Worm (Caenorhabditis elegans) whole organism, L4 larva: ENCODE data around the gene nhr-246.

Experiments used
- R02D3.7 ChIP-seq: fragments of 150-350 bp; sonication (generic microtip); optimal IDR thresholded peaks from 3 replicates; lab custom pipeline; 2014; ENCODE audit warnings: missing biosample characterization, missing genetic modification characterization
- T26A8.4 ChIP-seq: fragments of 200-800 bp; sonication (Bioruptor generic); IDR thresholded peaks from 2 replicates; pipeline ENCODE4 v1.3.6; 2022; ENCODE audit warnings: missing genetic modification characterization, missing compliant biosample characterization
- attf-4 ChIP-seq: sonication (generic microtip); optimal IDR thresholded peaks from 3 replicates; lab custom pipeline; 2017; ENCODE audit warnings: missing biosample characterization, missing genetic modification characterization
- ceh-44 ChIP-seq: fragments of 200-800 bp; sonication (Bioruptor generic); IDR thresholded peaks from 2 replicates; pipeline ENCODE4 v1.3.6; 2022; ENCODE audit warnings: missing genetic modification reagents, missing genetic modification characterization, missing compliant biosample characterization
- ceh-62 ChIP-seq: sonication (generic microtip); optimal IDR thresholded peaks from 2 replicates; lab custom pipeline; 2017; ENCODE audit warnings: missing biosample characterization, missing genetic modification characterization
- ces-1 ChIP-seq: fragments of 150-350 bp; sonication (generic microtip); optimal IDR thresholded peaks from 4 replicates; lab custom pipeline; 2014; ENCODE audit warnings: missing biosample characterization, missing genetic modification reagents, missing genetic modification characterization
- daf-19 ChIP-seq: fragments of 200-800 bp; sonication (Bioruptor generic); conservative IDR thresholded peaks from 2 replicates; pipeline ENCODE4 v1.3.6; 2022; ENCODE audit warnings: missing genetic modification characterization, missing compliant biosample characterization
- dmd-6 ChIP-seq: fragments of 200-800 bp; sonication (Bioruptor generic); IDR thresholded peaks from 2 replicates; pipeline ENCODE4 v1.3.6; 2022; ENCODE audit warnings: missing genetic modification reagents, missing genetic modification characterization, missing compliant biosample characterization
- dpl-1 ChIP-seq: fragments of 150-350 bp; optimal IDR thresholded peaks from 2 replicates; lab custom pipeline; 2014; ENCODE audit warnings: missing biosample characterization, missing genetic modification reagents, missing genetic modification characterization
- dve-1 ChIP-seq: sonication (generic microtip); optimal IDR thresholded peaks from 2 replicates; lab custom pipeline; 2017; ENCODE audit warnings: antibody characterized with exemption, mild to moderate bottlenecking, missing genetic modification characterization, missing compliant biosample characterization; ENCODE audit not compliant: insufficient read depth
- lin-39 ChIP-seq: fragments of 150-350 bp; optimal IDR thresholded peaks from 2 replicates; lab custom pipeline; 2014; ENCODE audit warnings: missing biosample characterization, missing genetic modification reagents, missing genetic modification characterization
- mdl-1 ChIP-seq, 2 experiments: fragments of 150-350 bp in 1 of 2; sonication (generic microtip) in 1 of 2; optimal IDR thresholded peaks; 2 replicates each; lab custom pipeline; 2014 to 2017; ENCODE audit warnings: missing biosample characterization in 2 of 2, missing genetic modification characterization in 2 of 2
- nhr-11 ChIP-seq: fragments of 150-350 bp; optimal IDR thresholded peaks from 2 replicates; lab custom pipeline; 2014; ENCODE audit warnings: missing biosample characterization, missing genetic modification characterization
- nhr-41 ChIP-seq: fragments of 200-800 bp; sonication (Bioruptor generic); IDR thresholded peaks from 2 replicates; pipeline ENCODE4 v1.3.6; 2022; ENCODE audit warnings: missing genetic modification reagents, missing genetic modification characterization, missing compliant biosample characterization
- nhr-6 ChIP-seq: fragments of 150-350 bp; optimal IDR thresholded peaks from 2 replicates; lab custom pipeline; 2014; ENCODE audit warnings: missing biosample characterization, missing genetic modification characterization
- nhr-76 ChIP-seq: fragments of 150-350 bp; optimal IDR thresholded peaks from 2 replicates; lab custom pipeline; 2014; ENCODE audit warnings: missing biosample characterization, missing genetic modification characterization
- pha-4 ChIP-seq, 2 experiments: fragments of 150-350 bp in 1 of 2; fragments of 200-800 bp in 1 of 2; sonication (Bioruptor generic) in 1 of 2; IDR thresholded peaks in 1 of 2; optimal IDR thresholded peaks in 1 of 2; 2 replicates each; pipeline versions ENCODE4 v1.3.6 to Lab custom; 2014 to 2022; ENCODE audit warnings: missing genetic modification characterization in 2 of 2, missing genetic modification reagents in 2 of 2, missing biosample characterization in 1 of 2, missing compliant biosample characterization in 1 of 2
- rbr-2 ChIP-seq: sonication (generic microtip); optimal IDR thresholded peaks from 2 replicates; lab custom pipeline; 2016; ENCODE audit warnings: missing genotype, missing genetic modification characterization, missing compliant biosample characterization
- sdz-12 ChIP-seq: fragments of 200-800 bp; sonication (Bioruptor generic); optimal IDR thresholded peaks from 2 replicates; lab custom pipeline; 2018; ENCODE audit warnings: mild to moderate bottlenecking, missing genetic modification characterization, missing compliant biosample characterization
- snpc-1.2 ChIP-seq: fragments of 200-800 bp; sonication (Bioruptor generic); IDR thresholded peaks from 2 replicates; pipeline ENCODE4 v1.3.6; 2022; ENCODE audit warnings: missing genetic modification reagents, missing genetic modification characterization, missing compliant biosample characterization
- snpc-4 ChIP-seq: fragments of 150-350 bp; optimal IDR thresholded peaks from 2 replicates; lab custom pipeline; 2014; ENCODE audit warnings: missing biosample characterization, missing genetic modification characterization
- tag-97 ChIP-seq: fragments of 200-800 bp; sonication (Bioruptor generic); IDR thresholded peaks from 2 replicates; pipeline ENCODE4 v1.3.6; 2022; ENCODE audit warnings: missing genetic modification characterization, missing compliant biosample characterization
- tra-1 ChIP-seq: fragments of 200-800 bp; sonication (Bioruptor generic); IDR thresholded peaks from 2 replicates; pipeline ENCODE4 v1.3.6; 2022; ENCODE audit warnings: missing genetic modification reagents, missing genetic modification characterization, missing compliant biosample characterization
- unc-39 ChIP-seq: sonication (generic microtip); optimal IDR thresholded peaks from 2 replicates; lab custom pipeline; 2017; ENCODE audit warnings: missing biosample characterization, missing genetic modification characterization
- unc-62 ChIP-seq, 3 experiments: fragments of 150-350 bp in 1 of 3; sonication (generic microtip); optimal IDR thresholded peaks in 2 of 3; peaks in 1 of 3; 1 replicate in 1 of 3; 2 replicates in 2 of 3; lab custom pipeline; 2014 to 2017; ENCODE audit warnings: missing biosample characterization in 3 of 3, missing genetic modification characterization in 3 of 3, missing genetic modification reagents in 3 of 3, missing genotype in 1 of 3
- vab-7 ChIP-seq: fragments of 200-800 bp; sonication (Bioruptor generic); IDR thresholded peaks from 2 replicates; pipeline ENCODE4 v1.3.6; 2022; ENCODE audit warnings: missing genetic modification reagents, missing genetic modification characterization, missing compliant biosample characterization
- zfp-2 ChIP-seq: sonication (generic microtip); optimal IDR thresholded peaks from 2 replicates; lab custom pipeline; 2016; ENCODE audit warnings: mild to moderate bottlenecking, missing genetic modification characterization, missing compliant biosample characterization
- ztf-11 ChIP-seq: fragments of 150-350 bp; optimal IDR thresholded peaks from 2 replicates; lab custom pipeline; 2014; ENCODE audit warnings: missing biosample characterization, missing genetic modification characterization

Gene nhr-246

ce11 chrV:15337405-15337804, 21.1 kb downstream of the nhr-246 start, which contains the start of gene wrt-7:
Gene wrt-7 (minus strand): TSS chrV:15337505.
- TF ChIP-seq unc-62 (GFP tag; optimal IDR thresholded peaks at IDR 0.05 in 1 of 2; lab: Kevin White, UChicago) (peak in 1 of 2 experiments; percentile 33), unc-62 (tag; optimal IDR thresholded peaks at IDR 0.05; lab: Kevin White, UChicago) (no peak), daf-19 (GFP tag; lab: Robert Waterston, UW) (no peak)

- TF ChIP-seq snpc-4, result no peak
- TF ChIP-seq pha-4 (GFP tag; IDR thresholded peaks at IDR 0.05; lab: Robert Waterston, UW), result no peak
- TF ChIP-seq pha-4 (tag; optimal IDR thresholded peaks at IDR 0.05; lab: Kevin White, UChicago), result no peak
- TF ChIP-seq rbr-2 (tag; lab: Kevin White, UChicago), result no peak
- TF ChIP-seq, all 104 proteins: peak for 0
Observed at ce11 chrV:15339363-15339762, 23.1 kb downstream of the nhr-246 start, which contains the start of gene clec-228. Gene clec-228 (minus strand): TSS chrV:15339463.

- peak in 1 of 2 experiments; percentile 24 for TF ChIP-seq unc-62 (GFP tag; optimal IDR thresholded peaks at IDR 0.05 in 1 of 2; lab: Kevin White, UChicago)
- TF ChIP-seq unc-62 (tag; optimal IDR thresholded peaks at IDR 0.05; lab: Kevin White, UChicago), result no peak
- TF ChIP-seq zfp-2 (tag; lab: Kevin White, UChicago), result no peak
- no peak for TF ChIP-seq tra-1 (GFP tag; lab: Robert Waterston, UW)
Observed at ce11 chrV:15341404-15341803, 25.1 kb downstream of the nhr-246 start, which contains the start of gene clec-229. Gene clec-229 (minus strand): TSS chrV:15341504.

ce11 chrV:15344481-15344880, 28.2 kb downstream of the nhr-246 start, which contains the start of gene wrt-8:
Gene wrt-8 (minus strand): TSS chrV:15344581.
- TF ChIP-seq dpl-1 (GFP tag; lab: Kevin White, UChicago) (no peak), ces-1 (GFP tag; lab: Kevin White, UChicago) (no peak), snpc-4 (no peak), T26A8.4 (GFP tag; lab: Robert Waterston, UW) (no peak), attf-4 (tag; lab: Kevin White, UChicago) (no peak), ztf-11 (tag; lab: Kevin White, UChicago) (no peak)

ce11 chrV:15347292-15347691, 31.0 kb downstream of the nhr-246 start, which contains the start of gene C29F3.3:
Gene C29F3.3 (minus strand): TSS chrV:15347392.
- TF ChIP-seq pha-4 (GFP tag; IDR thresholded peaks at IDR 0.05; lab: Robert Waterston, UW) (no peak), pha-4 (tag; optimal IDR thresholded peaks at IDR 0.05; lab: Kevin White, UChicago) (no peak), ceh-44 (GFP tag; lab: Robert Waterston, UW) (no peak), unc-39 (tag; lab: Kevin White, UChicago) (no peak), nhr-6 (tag; lab: Kevin White, UChicago) (no peak), nhr-41 (GFP tag; lab: Robert Waterston, UW) (no peak), snpc-1.2 (no peak), tag-97 (GFP tag; lab: Robert Waterston, UW) (no peak), vab-7 (GFP tag; lab: Robert Waterston, UW) (no peak), dmd-6 (no peak), ceh-62 (tag; lab: Kevin White, UChicago) (no peak), nhr-76 (tag; lab: Kevin White, UChicago) (no peak), lin-39 (tag; lab: Kevin White, UChicago) (no peak), nhr-11 (tag; lab: Kevin White, UChicago) (no peak), R02D3.7 (tag; lab: Kevin White, UChicago) (no peak), mdl-1 (tag; optimal IDR thresholded peaks at IDR 0.05; lab: Kevin White, UChicago) (no peak), rbr-2 (tag; lab: Kevin White, UChicago) (no peak)

ce11 chrV:15349044-15349443, 32.8 kb downstream of the nhr-246 start, which contains the start of gene clec-230:
Gene clec-230 (minus strand): TSS chrV:15349144.
- no peak for TF ChIP-seq dve-1 (tag; lab: Kevin White, UChicago)
- TF ChIP-seq unc-62 (GFP tag; optimal IDR thresholded peaks at IDR 0.05 in 1 of 2; lab: Kevin White, UChicago), result peak in 1 of 2 experiments; percentile 64
- TF ChIP-seq unc-62 (tag; optimal IDR thresholded peaks at IDR 0.05; lab: Kevin White, UChicago), result no peak
- TF ChIP-seq sdz-12 (GFP tag; lab: Kevin White, UChicago), result no peak
